Fruit fly (Drosophila melanogaster): Measurements from ENCODE around the gene Ho.
A peak's percentile ranks its signal among the peaks of the same experiment; 100 is the strongest.

The Ho gene

dm6 chr3R:11669017-11669953 lies 10.3 kb upstream of the Ho start:
- TF ChIP-seq pan (optimal IDR thresholded peaks at IDR 0.05) (no peak), Hr83 (GFP tag; optimal IDR thresholded peaks at IDR 0.05; ENCODE audit: poor library complexity, severe bottlenecking) (no peak), ey (GFP tag; optimal IDR thresholded peaks at IDR 0.05) (no peak), sv (GFP tag; optimal IDR thresholded peaks at IDR 0.05) (no peak), Dfd (GFP tag; optimal IDR thresholded peaks at IDR 0.05) (no peak), dl (GFP tag; optimal IDR thresholded peaks at IDR 0.05; ENCODE audit: insufficient read depth in 1 of 2, partially characterized antibody in 2 of 2) (no peak), OdsH (GFP tag; optimal IDR thresholded peaks at IDR 0.05) (peak; percentile 7), h (GFP tag; optimal IDR thresholded peaks at IDR 0.05) (peak; percentile 43), Mio (GFP tag; optimal IDR thresholded peaks at IDR 0.05) (no peak), HLH106 (tag; optimal IDR thresholded peaks at IDR 0.05) (no peak), CG32264 (GFP tag; optimal IDR thresholded peaks at IDR 0.05) (no peak), Sp1 (GFP tag; optimal IDR thresholded peaks at IDR 0.05) (peak; percentile 1), Hnf4 (GFP tag; optimal IDR thresholded peaks at IDR 0.05) (no peak), Vsx2 (GFP tag; optimal IDR thresholded peaks at IDR 0.05; ENCODE audit: partially characterized antibody) (no peak), br (GFP tag; optimal IDR thresholded peaks at IDR 0.05) (no peak)

DNA sequence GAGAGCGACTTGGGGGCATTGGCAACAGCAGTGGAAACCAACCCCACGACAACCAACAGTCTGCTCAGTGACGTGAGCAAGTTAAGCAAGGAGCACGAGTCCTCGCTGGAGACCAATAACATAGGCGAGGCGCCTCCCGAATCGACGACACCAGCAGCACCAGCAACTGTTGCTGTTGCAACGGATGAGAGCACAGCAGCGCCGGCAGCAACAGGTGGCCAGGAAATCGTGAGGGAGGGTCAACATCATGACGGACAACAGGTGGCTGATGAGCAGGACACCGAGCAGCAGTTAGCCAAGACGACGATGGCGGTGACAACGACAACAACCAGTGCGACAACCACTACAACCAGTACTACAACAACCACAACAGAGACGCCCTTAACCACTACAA lies 9.6 kb upstream of the Ho start:
- no peak for TF ChIP-seq CG32264 (GFP tag; optimal IDR thresholded peaks at IDR 0.05)
- no peak for TF ChIP-seq Dfd (GFP tag; optimal IDR thresholded peaks at IDR 0.05)
- no peak for TF ChIP-seq OdsH (GFP tag; optimal IDR thresholded peaks at IDR 0.05)
- no peak for TF ChIP-seq rgr (GFP tag; optimal IDR thresholded peaks at IDR 0.05)
- TF ChIP-seq CrebA (GFP tag; optimal IDR thresholded peaks at IDR 0.05; ENCODE audit: borderline replicate concordance): no peak
- TF ChIP-seq Sp1 (GFP tag; optimal IDR thresholded peaks at IDR 0.05): no peak
- no peak for TF ChIP-seq Jra (GFP tag; optimal IDR thresholded peaks at IDR 0.05)

dm6 chr3R:11670888-11671287 lies 8.7 kb upstream of the Ho start:
- TF ChIP-seq sv (GFP tag; optimal IDR thresholded peaks at IDR 0.05) (no peak), lola (GFP tag; optimal IDR thresholded peaks at IDR 0.05) (no peak)

dm6 chr3R:11671784-11672183 lies 7.8 kb upstream of the Ho start:
- TF ChIP-seq foxo (GFP tag; optimal IDR thresholded peaks at IDR 0.05): peak in 1 of 2 experiments; percentile 19
- no peak for TF ChIP-seq dmrt93B (GFP tag; optimal IDR thresholded peaks at IDR 0.05)

DNA sequence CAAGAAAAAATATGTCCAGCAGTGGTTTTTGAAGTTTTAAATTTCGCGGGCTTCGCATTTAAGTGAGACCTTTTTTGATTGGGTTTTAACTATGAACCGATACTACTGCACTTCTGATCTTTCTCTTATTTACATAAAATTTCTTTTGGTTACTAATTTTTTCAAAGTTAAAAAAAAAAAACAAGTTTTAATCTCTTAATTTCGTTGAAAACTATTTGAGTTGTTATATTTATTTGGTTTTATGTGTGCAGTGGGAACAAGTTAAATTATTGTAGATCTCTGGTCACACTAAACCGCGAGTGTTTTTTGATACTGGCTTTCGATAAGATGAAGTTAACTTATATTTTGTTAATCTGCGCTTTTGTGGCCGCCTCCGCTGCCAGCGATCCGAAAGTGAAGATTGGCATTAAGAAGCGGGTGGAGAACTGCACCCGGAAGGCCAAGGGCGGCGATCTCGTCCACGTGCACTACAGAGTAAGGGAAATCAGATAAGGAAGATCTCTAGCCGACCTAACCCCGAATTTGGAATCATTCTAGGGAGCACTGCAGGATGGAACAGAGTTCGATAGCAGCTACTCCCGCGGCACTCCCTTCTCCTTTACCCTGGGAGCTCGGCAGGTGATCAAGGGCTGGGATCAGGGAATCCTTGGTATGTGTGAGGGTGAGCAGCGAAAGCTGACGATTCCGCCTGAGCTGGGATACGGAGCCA lies 5.4 kb upstream of the Ho start, which contains the start of gene CG14715:
Gene CG14715, plus strand, starts transcription at position 267 of the 709 bp plus-strand sequence.
- TF ChIP-seq br (GFP tag; optimal IDR thresholded peaks at IDR 0.05) (no peak), HLH106 (tag; optimal IDR thresholded peaks at IDR 0.05) (peak; percentile 18), pan (optimal IDR thresholded peaks at IDR 0.05) (no peak), Rel (GFP tag; optimal IDR thresholded peaks at IDR 0.05) (no peak), Rel (tag; optimal IDR thresholded peaks at IDR 0.05) (peak; percentile 1), dl (GFP tag; optimal IDR thresholded peaks at IDR 0.05; ENCODE audit: insufficient read depth in 1 of 2, partially characterized antibody in 2 of 2) (no peak), CG32264 (GFP tag; optimal IDR thresholded peaks at IDR 0.05) (no peak), foxo (GFP tag; optimal IDR thresholded peaks at IDR 0.05) (peak in 1 of 2 experiments; percentile 54), ey (GFP tag; optimal IDR thresholded peaks at IDR 0.05) (peak; percentile 49), rgr (GFP tag; optimal IDR thresholded peaks at IDR 0.05) (peak; percentile 46), Hr83 (GFP tag; optimal IDR thresholded peaks at IDR 0.05; ENCODE audit: poor library complexity, severe bottlenecking) (no peak), woc (GFP tag; optimal IDR thresholded peaks at IDR 0.05) (peak; percentile 27), h (GFP tag; optimal IDR thresholded peaks at IDR 0.05) (peak; percentile 57), brk (GFP tag; optimal IDR thresholded peaks at IDR 0.05) (no peak), Hr78 (GFP tag; optimal IDR thresholded peaks at IDR 0.05) (no peak), jim (GFP tag; optimal IDR thresholded peaks at IDR 0.05) (no peak), fru (GFP tag; optimal IDR thresholded peaks at IDR 0.05) (peak; percentile 54), Sp1 (GFP tag; optimal IDR thresholded peaks at IDR 0.05) (peak; percentile 16), dmrt93B (GFP tag; optimal IDR thresholded peaks at IDR 0.05) (no peak), sv (GFP tag; optimal IDR thresholded peaks at IDR 0.05) (no peak), OdsH (GFP tag; optimal IDR thresholded peaks at IDR 0.05) (peak; percentile 28)

Data from whole organism, wandering third instar larva.